Worm (Caenorhabditis elegans) whole organism, L4 larva: ENCODE measurements around the gene melo-1.

Source experiments
- ceh-82 ChIP-seq: sonication (generic microtip); optimal IDR thresholded peaks from 2 replicates; lab custom pipeline; 2017; ENCODE audit warnings: missing biosample characterization, missing genetic modification characterization
- dmd-8 ChIP-seq: fragments of 200-800 bp; sonication (Bioruptor generic); IDR thresholded peaks from 2 replicates; pipeline ENCODE4 v1.3.6; 2022; ENCODE audit warnings: missing genetic modification characterization, missing compliant biosample characterization
- lin-15B ChIP-seq: fragments of 150-350 bp; sonication (generic microtip); optimal IDR thresholded peaks from 3 replicates; lab custom pipeline; 2014; ENCODE audit warnings: missing biosample characterization, missing genetic modification characterization
- nhr-28 ChIP-seq: fragments of 150-350 bp; optimal IDR thresholded peaks from 2 replicates; lab custom pipeline; 2014; ENCODE audit warnings: missing biosample characterization, missing genetic modification characterization
- nhr-41 ChIP-seq: fragments of 200-800 bp; sonication (Bioruptor generic); IDR thresholded peaks from 2 replicates; pipeline ENCODE4 v1.3.6; 2022; ENCODE audit warnings: missing genetic modification reagents, missing genetic modification characterization, missing compliant biosample characterization
- unc-62 ChIP-seq, 3 experiments: fragments of 150-350 bp in 1 of 3; sonication (generic microtip); optimal IDR thresholded peaks in 2 of 3; peaks in 1 of 3; 1 replicate in 1 of 3; 2 replicates in 2 of 3; lab custom pipeline; 2014 to 2017; ENCODE audit warnings: missing biosample characterization in 3 of 3, missing genetic modification characterization in 3 of 3, missing genetic modification reagents in 3 of 3, missing genotype in 1 of 3

- TF ChIP-seq dmd-8 (GFP tag; lab: Robert Waterston, UW) (no peak), unc-62 (GFP tag; optimal IDR thresholded peaks at IDR 0.05 in 1 of 2; lab: Kevin White, UChicago) (no peak), unc-62 (tag; optimal IDR thresholded peaks at IDR 0.05; lab: Kevin White, UChicago) (no peak), ceh-82 (no peak), lin-15B (no peak), nhr-28 (tag; lab: Kevin White, UChicago) (no peak), nhr-41 (GFP tag; lab: Robert Waterston, UW) (no peak)
Measured at ce11 chrIV:14795918-14796488, 9.2 kb downstream of the melo-1 start, which contains the start of gene coq-3.
